Worm (Caenorhabditis elegans) whole organism, mixed stage, embryonic: ENCODE results near the gene snr-4.

Experiments used
- M03D4.4 ChIP-seq: sonication (generic microtip); optimal IDR thresholded peaks from 2 replicates; lab custom pipeline; 2017; ENCODE audit warnings: mild to moderate bottlenecking, missing genetic modification characterization, missing compliant biosample characterization
- bed-3 ChIP-seq: fragments of 200-800 bp; sonication (Bioruptor generic); optimal IDR thresholded peaks from 3 replicates; lab custom pipeline; 2018; ENCODE audit warnings: mild to moderate bottlenecking, missing genetic modification characterization, moderate library complexity, missing compliant biosample characterization
- ceh-39 ChIP-seq: fragments of 150-350 bp; optimal IDR thresholded peaks from 2 replicates; lab custom pipeline; 2014; ENCODE audit warnings: missing biosample characterization, missing genetic modification characterization
- ceh-43 ChIP-seq: fragments of 200-800 bp; sonication (Bioruptor generic); optimal IDR thresholded peaks from 2 replicates; lab custom pipeline; 2018; ENCODE audit warnings: mild to moderate bottlenecking, missing genetic modification characterization, moderate library complexity, missing compliant biosample characterization
- ces-1 ChIP-seq: fragments of 150-350 bp; optimal IDR thresholded peaks from 2 replicates; lab custom pipeline; 2014; ENCODE audit warnings: missing biosample characterization, missing genetic modification reagents, missing genetic modification characterization
- cnd-1 ChIP-seq: fragments of 200-800 bp; sonication (Bioruptor generic); optimal IDR thresholded peaks from 2 replicates; lab custom pipeline; 2018; ENCODE audit warnings: mild to moderate bottlenecking, missing genetic modification characterization, missing compliant biosample characterization
- elt-1 ChIP-seq: sonication (generic microtip); optimal IDR thresholded peaks from 2 replicates; lab custom pipeline; 2017; ENCODE audit warnings: missing genetic modification characterization, mild to moderate bottlenecking, missing compliant biosample characterization, antibody characterized with exemption, moderate library complexity, borderline replicate concordance; ENCODE audit not compliant: insufficient read depth
- flh-1 ChIP-seq: fragments of 200-800 bp; sonication (Bioruptor generic); optimal IDR thresholded peaks from 2 replicates; lab custom pipeline; 2018; ENCODE audit warnings: mild to moderate bottlenecking, missing genetic modification characterization, moderate library complexity, missing compliant biosample characterization
- ham-2 ChIP-seq: fragments of 200-800 bp; sonication (Bioruptor generic); optimal IDR thresholded peaks from 2 replicates; lab custom pipeline; 2018; ENCODE audit warnings: mild to moderate bottlenecking, missing genetic modification characterization, missing compliant biosample characterization
- lin-13 ChIP-seq: fragments of 150-350 bp; optimal IDR thresholded peaks from 2 replicates; lab custom pipeline; 2014; ENCODE audit warnings: missing biosample characterization, missing genetic modification characterization
- lin-32 ChIP-seq: fragments of 200-800 bp; sonication (Bioruptor generic); optimal IDR thresholded peaks from 2 replicates; lab custom pipeline; 2018; ENCODE audit warnings: mild to moderate bottlenecking, missing genetic modification characterization, missing compliant biosample characterization
- lsy-2 ChIP-seq: fragments of 150-350 bp; optimal IDR thresholded peaks from 2 replicates; lab custom pipeline; 2014; ENCODE audit warnings: missing biosample characterization, missing genetic modification characterization
- mab-5 ChIP-seq: fragments of 150-350 bp; optimal IDR thresholded peaks from 2 replicates; lab custom pipeline; 2014; ENCODE audit warnings: missing biosample characterization, missing genetic modification characterization
- mep-1 ChIP-seq: fragments of 150-350 bp; optimal IDR thresholded peaks from 2 replicates; lab custom pipeline; 2017; ENCODE audit warnings: missing biosample characterization, missing genetic modification reagents, missing genetic modification characterization, inconsistent platforms
- mls-2 ChIP-seq: sonication (generic microtip); optimal IDR thresholded peaks from 2 replicates; lab custom pipeline; 2016; ENCODE audit warnings: mild to moderate bottlenecking, missing genetic modification characterization, moderate library complexity, missing compliant biosample characterization
- nhr-12 ChIP-seq: fragments of 150-350 bp; optimal IDR thresholded peaks from 2 replicates; lab custom pipeline; 2014; ENCODE audit warnings: missing biosample characterization, missing genetic modification characterization
- nhr-2 ChIP-seq: fragments of 150-350 bp; optimal IDR thresholded peaks from 2 replicates; lab custom pipeline; 2014; ENCODE audit warnings: missing biosample characterization, missing genetic modification characterization
- nhr-237 ChIP-seq: fragments of 150-350 bp; optimal IDR thresholded peaks from 2 replicates; lab custom pipeline; 2014; ENCODE audit warnings: missing biosample characterization, missing genetic modification characterization
- nhr-76 ChIP-seq: sonication (generic microtip); optimal IDR thresholded peaks from 2 replicates; lab custom pipeline; 2017; ENCODE audit warnings: missing biosample characterization, missing genetic modification characterization
- sem-2 ChIP-seq: fragments of 200-800 bp; sonication (Bioruptor generic); optimal IDR thresholded peaks from 2 replicates; lab custom pipeline; 2018; ENCODE audit warnings: mild to moderate bottlenecking, missing genetic modification characterization, missing compliant biosample characterization
- snpc-4 ChIP-seq: fragments of 150-350 bp; optimal IDR thresholded peaks from 2 replicates; lab custom pipeline; 2014; ENCODE audit warnings: missing biosample characterization, missing genetic modification characterization
- sptf-1 ChIP-seq: sonication (generic microtip); optimal IDR thresholded peaks from 2 replicates; lab custom pipeline; 2017; ENCODE audit warnings: mild to moderate bottlenecking, missing genetic modification characterization, moderate library complexity, missing compliant biosample characterization
- tbx-8 ChIP-seq: fragments of 200-800 bp; sonication (Bioruptor generic); optimal IDR thresholded peaks from 2 replicates; lab custom pipeline; 2018; ENCODE audit warnings: mild to moderate bottlenecking, missing genetic modification characterization, moderate library complexity, missing compliant biosample characterization
- unc-120 ChIP-seq: sonication (generic microtip); optimal IDR thresholded peaks from 2 replicates; lab custom pipeline; 2017; ENCODE audit warnings: missing genetic modification characterization, missing compliant biosample characterization; ENCODE audit not compliant: poor library complexity, severe bottlenecking
- unc-39 ChIP-seq: fragments of 150-350 bp; optimal IDR thresholded peaks from 2 replicates; lab custom pipeline; 2014; ENCODE audit warnings: missing biosample characterization, missing genetic modification characterization
- unc-62 ChIP-seq: fragments of 150-350 bp; optimal IDR thresholded peaks from 2 replicates; lab custom pipeline; 2014; ENCODE audit warnings: missing biosample characterization, missing genetic modification reagents, missing genetic modification characterization
- zip-8 ChIP-seq: fragments of 150-350 bp; optimal IDR thresholded peaks from 2 replicates; lab custom pipeline; 2014; ENCODE audit warnings: missing biosample characterization, missing genetic modification characterization
- ztf-11 ChIP-seq: fragments of 150-350 bp; optimal IDR thresholded peaks from 2 replicates; lab custom pipeline; 2014; ENCODE audit warnings: missing biosample characterization, missing genetic modification characterization

snr-4 gene

ce11 chrV:11947414-11947954, 32.0 kb downstream of the snr-4 start:
- TF ChIP-seq unc-62 (GFP tag; lab: Kevin White, UChicago) (peak; percentile 83), nhr-2 (tag; lab: Kevin White, UChicago) (peak; percentile 50), sptf-1 (tag; lab: Kevin White, UChicago) (no peak), ham-2 (no peak), nhr-76 (tag; lab: Kevin White, UChicago) (no peak), mls-2 (tag; lab: Kevin White, UChicago) (no peak), unc-120 (tag; lab: Kevin White, UChicago) (no peak), sem-2 (GFP tag; lab: Kevin White, UChicago) (no peak), elt-1 (tag; lab: Kevin White, UChicago) (no peak), lin-32 (peak; percentile 70), lin-13 (tag; lab: Kevin White, UChicago) (no peak), ztf-11 (tag; lab: Kevin White, UChicago) (no peak)

DNA sequence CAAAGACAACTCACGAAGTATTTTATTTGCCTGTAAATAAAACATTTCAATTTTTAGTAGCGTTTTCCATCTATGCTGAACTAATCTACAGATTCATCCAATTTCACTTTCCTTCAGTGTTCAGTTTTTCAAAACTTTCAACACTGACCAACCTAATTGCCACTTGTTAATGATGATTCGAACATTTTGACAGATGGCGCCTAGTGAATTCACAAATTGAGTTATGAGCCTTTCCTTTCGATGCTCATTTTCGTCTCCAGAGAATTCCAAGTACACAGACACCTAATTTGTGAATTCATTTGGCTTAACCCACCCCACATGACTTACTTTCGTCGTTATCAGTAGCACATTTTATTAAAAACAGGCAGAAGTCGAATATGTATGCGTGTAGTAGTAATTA, 32.7 kb downstream of the snr-4 start:
- TF ChIP-seq cnd-1 (tag; lab: Kevin White, UChicago) (peak; percentile 28), mab-5 (tag; lab: Kevin White, UChicago) (no peak), ces-1 (GFP tag; lab: Kevin White, UChicago) (peak; percentile 95)

ce11 chrV:11945429-11945828, 34.1 kb downstream of the snr-4 start:
- TF ChIP-seq nhr-12 (tag; lab: Kevin White, UChicago) (no peak), mep-1 (tag; lab: Kevin White, UChicago) (no peak), unc-39 (tag; lab: Kevin White, UChicago) (no peak), unc-62 (GFP tag; lab: Kevin White, UChicago) (no peak), M03D4.4 (tag; lab: Kevin White, UChicago) (no peak), ceh-39 (tag; lab: Kevin White, UChicago) (no peak), nhr-2 (tag; lab: Kevin White, UChicago) (no peak)

DNA sequence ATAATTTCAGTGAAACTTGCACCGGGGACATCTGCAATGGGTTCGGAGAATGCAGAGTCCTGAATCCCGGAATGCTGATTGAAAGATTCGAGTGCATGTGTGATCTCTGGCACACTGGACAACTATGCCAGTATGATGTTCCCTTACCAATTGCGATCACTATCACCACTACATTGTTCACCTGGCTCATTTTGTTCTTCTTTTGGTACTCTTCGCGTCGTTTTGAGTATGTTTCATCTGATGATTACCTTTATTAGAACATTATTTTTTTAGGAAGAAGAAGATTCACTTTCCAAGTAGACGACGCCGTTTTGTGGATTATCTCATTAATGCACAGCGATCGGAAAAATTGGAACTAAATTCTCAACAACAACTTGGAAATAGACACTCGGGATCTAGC, 35.8 kb downstream of the snr-4 start:
- TF ChIP-seq zip-8 (tag; lab: Kevin White, UChicago), result no peak
- TF ChIP-seq lsy-2 (tag; lab: Kevin White, UChicago), result no peak
- TF ChIP-seq nhr-2 (tag; lab: Kevin White, UChicago), result no peak
- TF ChIP-seq bed-3, result no peak
- no peak for TF ChIP-seq lin-32
- TF ChIP-seq ceh-39 (tag; lab: Kevin White, UChicago), result no peak
- TF ChIP-seq sptf-1 (tag; lab: Kevin White, UChicago), result no peak
- TF ChIP-seq snpc-4 (tag; lab: Kevin White, UChicago), result no peak

ce11 chrV:11942325-11942724, 37.2 kb downstream of the snr-4 start, which contains the start of gene F58H1.6:
TSS of gene F58H1.6 (plus strand) at chrV:11942625.
- TF ChIP-seq flh-1 (GFP tag; lab: Kevin White, UChicago) (no peak), cnd-1 (tag; lab: Kevin White, UChicago) (no peak), nhr-237 (tag; lab: Kevin White, UChicago) (no peak), bed-3 (no peak), mls-2 (tag; lab: Kevin White, UChicago) (no peak), ces-1 (GFP tag; lab: Kevin White, UChicago) (no peak), unc-120 (tag; lab: Kevin White, UChicago) (no peak), tbx-8 (GFP tag; lab: Kevin White, UChicago) (no peak), ceh-43 (GFP tag; lab: Kevin White, UChicago) (no peak), zip-8 (tag; lab: Kevin White, UChicago) (no peak)

ce11 chrV:11941664-11942063, 37.9 kb downstream of the snr-4 start:
- TF ChIP-seq ceh-43 (GFP tag; lab: Kevin White, UChicago) (no peak), zip-8 (tag; lab: Kevin White, UChicago) (peak; percentile 68)
